Fruit fly (Drosophila melanogaster): ENCODE results near the gene CG10184.

- TF ChIP-seq Pif1B (GFP tag; optimal IDR thresholded peaks at IDR 0.05) (no peak), CG32121 (GFP tag; IDR thresholded peaks at IDR 0.05) (no peak)
Measured at dm6 chr3R:23589719-23590118, 15.6 kb downstream of the CG10184 start, which contains the start of gene CG10182.

All from whole organism, pupa.